Worm (Caenorhabditis elegans) whole organism, L4 larva: ENCODE measurements around the gene K01A6.8.

Experiments used
- F26F4.8 ChIP-seq: fragments of 200-800 bp; sonication (Bioruptor generic); conservative IDR thresholded peaks from 2 replicates; pipeline ENCODE4 v1.3.6; 2022; ENCODE audit warnings: missing genetic modification characterization, missing compliant biosample characterization
- dpl-1 ChIP-seq: fragments of 150-350 bp; optimal IDR thresholded peaks from 2 replicates; lab custom pipeline; 2014; ENCODE audit warnings: missing biosample characterization, missing genetic modification reagents, missing genetic modification characterization
- egl-27 ChIP-seq: sonication (generic microtip); optimal IDR thresholded peaks from 3 replicates; lab custom pipeline; 2017; ENCODE audit warnings: missing biosample characterization, missing genetic modification reagents, missing genetic modification characterization
- fos-1 ChIP-seq: fragments of 150-350 bp; optimal IDR thresholded peaks from 2 replicates; lab custom pipeline; 2014; ENCODE audit warnings: missing biosample characterization, missing genetic modification characterization
- lsy-2 ChIP-seq, 2 experiments: fragments of 150-350 bp in 1 of 2; sonication (generic microtip) in 1 of 2; optimal IDR thresholded peaks; 2 replicates each; lab custom pipeline; 2014 to 2017; ENCODE audit warnings: missing biosample characterization in 2 of 2, missing genetic modification characterization in 2 of 2
- mdl-1 ChIP-seq, 2 experiments: fragments of 150-350 bp in 1 of 2; sonication (generic microtip) in 1 of 2; optimal IDR thresholded peaks; 2 replicates each; lab custom pipeline; 2014 to 2017; ENCODE audit warnings: missing biosample characterization in 2 of 2, missing genetic modification characterization in 2 of 2
- mdt-29 ChIP-seq: fragments of 200-800 bp; sonication (Bioruptor generic); IDR thresholded peaks from 2 replicates; pipeline ENCODE4 v1.3.6; 2022; ENCODE audit warnings: missing genetic modification reagents, missing genetic modification characterization, missing compliant biosample characterization
- mxl-2 ChIP-seq: fragments of 200-800 bp; sonication (Bioruptor generic); conservative IDR thresholded peaks from 2 replicates; pipeline ENCODE4 v1.3.6; 2022; ENCODE audit warnings: missing genetic modification reagents, missing genetic modification characterization, missing compliant biosample characterization
- nhr-6 ChIP-seq: fragments of 150-350 bp; optimal IDR thresholded peaks from 2 replicates; lab custom pipeline; 2014; ENCODE audit warnings: missing biosample characterization, missing genetic modification characterization
- snpc-4 ChIP-seq: fragments of 150-350 bp; optimal IDR thresholded peaks from 2 replicates; lab custom pipeline; 2014; ENCODE audit warnings: missing biosample characterization, missing genetic modification characterization
- zfp-2 ChIP-seq: sonication (generic microtip); optimal IDR thresholded peaks from 2 replicates; lab custom pipeline; 2016; ENCODE audit warnings: mild to moderate bottlenecking, missing genetic modification characterization, missing compliant biosample characterization

DNA sequence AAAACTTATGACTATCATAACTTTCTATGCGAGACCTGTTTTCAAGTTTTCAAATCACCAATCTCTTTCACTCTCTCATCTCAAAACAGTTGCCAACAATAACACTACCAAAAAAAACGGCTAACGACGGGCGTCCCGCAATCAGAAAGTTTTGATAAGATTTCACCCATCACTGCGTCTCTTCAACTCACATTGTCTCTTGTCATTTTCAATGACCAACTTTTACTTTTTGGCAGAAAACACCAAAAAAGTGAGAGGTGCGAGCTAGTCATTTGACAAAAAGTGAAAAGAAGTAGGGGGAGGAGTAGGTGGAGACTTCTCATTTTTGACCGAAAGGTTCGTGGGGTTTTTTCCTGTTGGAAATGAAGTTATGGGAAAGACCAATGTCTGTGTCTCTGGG, 18.5 kb downstream of the K01A6.8 start:
- TF ChIP-seq fos-1 (tag; lab: Kevin White, UChicago) (no peak), lsy-2 (tag; optimal IDR thresholded peaks at IDR 0.05; lab: Kevin White, UChicago) (no peak), egl-27 (no peak), F26F4.8 (GFP tag; lab: Robert Waterston, UW) (no peak), nhr-6 (tag; lab: Kevin White, UChicago) (no peak), mxl-2 (no peak), mdt-29 (GFP tag; lab: Robert Waterston, UW) (no peak), mdl-1 (tag; optimal IDR thresholded peaks at IDR 0.05; lab: Kevin White, UChicago) (no peak), zfp-2 (no peak), dpl-1 (no peak), snpc-4 (tag; lab: Kevin White, UChicago) (no peak)
